Worm (Caenorhabditis elegans) whole organism, early embryonic: ENCODE results near the gene T10H9.1.

Experiments used
- B0310.2 ChIP-seq: sonication (generic microtip); optimal IDR thresholded peaks from 2 replicates; lab custom pipeline; 2016; ENCODE audit warnings: mild to moderate bottlenecking, missing genetic modification characterization, missing compliant biosample characterization
- F13C5.2 ChIP-seq: sonication (generic microtip); optimal IDR thresholded peaks from 2 replicates; lab custom pipeline; 2017; ENCODE audit warnings: mild to moderate bottlenecking, missing genetic modification characterization, inconsistent platforms, missing compliant biosample characterization
- aly-1 ChIP-seq: sonication (generic microtip); optimal IDR thresholded peaks from 2 replicates; lab custom pipeline; 2016; ENCODE audit warnings: missing genetic modification characterization, missing compliant biosample characterization
- ama-1 ChIP-seq: fragments of 150-350 bp; optimal IDR thresholded peaks from 2 replicates; lab custom pipeline; 2014
- ceh-13 ChIP-seq: fragments of 200-800 bp; sonication (Bioruptor generic); optimal IDR thresholded peaks from 2 replicates; lab custom pipeline; 2018; ENCODE audit warnings: mild to moderate bottlenecking, missing genetic modification characterization, missing compliant biosample characterization
- ceh-36 ChIP-seq: sonication (generic microtip); optimal IDR thresholded peaks from 2 replicates; lab custom pipeline; 2016; ENCODE audit warnings: missing genetic modification characterization, inconsistent platforms, missing compliant biosample characterization
- ets-7 ChIP-seq: sonication (generic microtip); optimal IDR thresholded peaks from 2 replicates; lab custom pipeline; 2016; ENCODE audit warnings: missing genotype, missing genetic modification characterization, missing compliant biosample characterization
- flt-1 ChIP-seq: fragments of 200-800 bp; sonication (Bioruptor generic); IDR thresholded peaks from 2 replicates; pipeline ENCODE4 v1.3.6; 2022; ENCODE audit warnings: missing genetic modification characterization, missing compliant biosample characterization
- hmg-4 ChIP-seq: fragments of 200-800 bp; sonication (Bioruptor generic); optimal IDR thresholded peaks from 2 replicates; lab custom pipeline; 2018; ENCODE audit warnings: mild to moderate bottlenecking, missing genetic modification characterization, missing compliant biosample characterization
- scrt-1 ChIP-seq: fragments of 200-800 bp; sonication (Bioruptor generic); IDR thresholded peaks from 2 replicates; pipeline ENCODE4 v1.3.6; 2022; ENCODE audit warnings: missing genetic modification characterization, missing compliant biosample characterization
- sea-1 ChIP-seq: fragments of 200-800 bp; sonication (Bioruptor generic); conservative IDR thresholded peaks from 2 replicates; pipeline ENCODE4 v1.3.6; 2022; ENCODE audit warnings: missing genetic modification characterization, missing compliant biosample characterization
- tbx-11 ChIP-seq: fragments of 200-800 bp; sonication (Bioruptor generic); IDR thresholded peaks from 2 replicates; pipeline ENCODE4 v1.3.6; 2022; ENCODE audit warnings: missing genetic modification characterization, missing compliant biosample characterization
- tbx-37 ChIP-seq: fragments of 200-800 bp; sonication (Bioruptor generic); conservative IDR thresholded peaks from 2 replicates; pipeline ENCODE4 v1.3.6; 2022; ENCODE audit warnings: missing genetic modification reagents, missing genetic modification characterization, missing compliant biosample characterization
- tra-4 ChIP-seq: sonication (generic microtip); optimal IDR thresholded peaks from 2 replicates; lab custom pipeline; 2017; ENCODE audit warnings: missing genetic modification characterization, missing compliant biosample characterization

- TF ChIP-seq tra-4: no peak
- no peak for TF ChIP-seq ama-1 (lab: Kevin White, UChicago)
- no peak for TF ChIP-seq ceh-36 (tag; lab: Kevin White, UChicago)
- no peak for TF ChIP-seq hmg-4 (GFP tag; lab: Kevin White, UChicago)
- no peak for TF ChIP-seq aly-1 (tag; lab: Kevin White, UChicago)
- no peak for TF ChIP-seq ceh-13 (GFP tag; lab: Kevin White, UChicago)
- TF ChIP-seq tbx-37: no peak
- TF ChIP-seq tbx-11 (GFP tag; lab: Robert Waterston, UW): no peak
- TF ChIP-seq B0310.2 (tag; lab: Kevin White, UChicago): no peak
- TF ChIP-seq ets-7 (tag; lab: Kevin White, UChicago): no peak
- no peak for TF ChIP-seq F13C5.2 (tag; lab: Kevin White, UChicago)
- no peak for TF ChIP-seq flt-1
- no peak for TF ChIP-seq scrt-1 (GFP tag; lab: Robert Waterston, UW)
- no peak for TF ChIP-seq sea-1 (GFP tag; lab: Robert Waterston, UW)
These were observed 33.1 kb upstream of the T10H9.1 start for ce11 chrV:6616294-6616693.
